In the genomic region with DNA sequence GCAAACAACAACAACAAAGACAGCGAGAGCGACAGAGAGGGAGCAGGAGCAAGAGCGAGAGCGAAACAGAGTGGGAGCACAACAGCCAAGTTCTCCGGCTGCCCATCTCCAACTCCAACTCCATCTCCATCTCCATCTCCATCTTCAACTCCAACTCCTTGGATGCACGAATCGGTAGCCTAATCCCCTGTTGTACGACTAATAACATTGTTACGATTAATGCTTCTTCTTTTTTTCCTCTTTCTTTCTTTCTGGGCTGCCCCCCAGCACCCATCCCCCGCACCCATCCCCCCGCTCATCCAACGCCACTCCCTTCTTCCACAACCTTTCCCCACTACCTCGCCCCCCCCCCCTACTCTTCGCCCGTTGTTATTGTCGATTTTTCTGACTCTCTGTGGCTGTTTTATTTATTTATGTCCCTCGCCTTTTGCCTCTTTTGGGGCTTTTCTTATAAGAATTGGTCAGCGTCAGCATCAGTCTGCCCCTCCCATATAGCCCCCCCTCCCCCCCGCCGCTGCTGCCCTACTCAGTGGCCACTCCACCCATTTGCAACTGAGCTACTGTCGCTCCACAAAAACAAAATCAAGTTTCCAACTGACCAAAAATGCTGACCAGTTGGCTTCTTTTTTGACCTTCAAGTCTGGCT, we compare ENCODE assay signal across 1 fruit fly cellular context.
TF ChIP-seq lines count a peak whose summit lies in the region.

No protein-coding gene starts in this region.

TF ChIP-seq in whole organism, embryonic, 481 proteins besides CTCF, POLR2A, EP300 and RAD21 (continued from another document):
- peak; percentile 82 for TF ChIP-seq CG4360 (GFP tag; IDR thresholded peaks at IDR 0.05; lab: Robert Waterston, UW)
- TF ChIP-seq CG8359 (GFP tag; optimal IDR thresholded peaks at IDR 0.05; lab: Kevin White, UChicago; ENCODE audit: borderline replicate concordance) = no peak
- TF ChIP-seq lbe (GFP tag; optimal IDR thresholded peaks at IDR 0.05; lab: Kevin White, UChicago) = no peak
- TF ChIP-seq so (GFP tag; IDR thresholded peaks at IDR 0.05; lab: Robert Waterston, UW) = no peak
- no peak for TF ChIP-seq tup (GFP tag; optimal IDR thresholded peaks at IDR 0.05; lab: Kevin White, UChicago)
- TF ChIP-seq jumu (GFP tag; optimal IDR thresholded peaks at IDR 0.05; lab: Kevin White, UChicago) = no peak
- no peak for TF ChIP-seq CG11093 (GFP tag; IDR thresholded peaks at IDR 0.05; lab: Robert Waterston, UW)
- TF ChIP-seq da (GFP tag; optimal IDR thresholded peaks at IDR 0.05; lab: Kevin White, UChicago) = no peak
- TF ChIP-seq otp (GFP tag; IDR thresholded peaks at IDR 0.05; lab: Robert Waterston, UW) = no peak
- TF ChIP-seq oc (tag; optimal IDR thresholded peaks at IDR 0.05; lab: Kevin White, UChicago) = peak; percentile 100
- no peak for TF ChIP-seq tna (GFP tag; IDR thresholded peaks at IDR 0.05; lab: Robert Waterston, UW; ENCODE audit: partially characterized antibody)
- no peak for TF ChIP-seq BtbVII (GFP tag; optimal IDR thresholded peaks at IDR 0.05; lab: Kevin White, UChicago)
- TF ChIP-seq ttk (GFP tag; IDR thresholded peaks at IDR 0.05; lab: Robert Waterston, UW) = no peak
- no peak for TF ChIP-seq ERR (GFP tag; optimal IDR thresholded peaks at IDR 0.05; lab: Kevin White, UChicago)
- no peak for TF ChIP-seq trh (GFP tag; optimal IDR thresholded peaks at IDR 0.05; lab: Kevin White, UChicago)
- TF ChIP-seq nmo (GFP tag; optimal IDR thresholded peaks at IDR 0.05; lab: Kevin White, UChicago) = no peak
- TF ChIP-seq Mes4 (GFP tag; optimal IDR thresholded peaks at IDR 0.05; lab: Kevin White, UChicago) = no peak
- no peak for TF ChIP-seq HLH4C (GFP tag; IDR thresholded peaks at IDR 0.05; lab: Robert Waterston, UW; ENCODE audit: partially characterized antibody)
- peak; percentile 69 for TF ChIP-seq kni (GFP tag; optimal IDR thresholded peaks at IDR 0.05; lab: Kevin White, UChicago)
- TF ChIP-seq CG4404 (GFP tag; IDR thresholded peaks at IDR 0.05; lab: Robert Waterston, UW) = no peak
- TF ChIP-seq Dp (GFP tag; optimal IDR thresholded peaks at IDR 0.05; lab: Kevin White, UChicago) = no peak
TF ChIP-seq in whole organism, embryonic: peak in this region for 11.
